Fruit fly (Drosophila melanogaster): ENCODE measurements around the gene CG11885.

CG11885 gene

dm6 chr2L:430820-431628, 9.8 kb upstream of the CG11885 start, which contains the start of gene ex (continued):
- TF ChIP-seq al (GFP tag; IDR thresholded peaks at IDR 0.05) (no peak), CG3065 (GFP tag; optimal IDR thresholded peaks at IDR 0.05) (no peak), CG1832 (GFP tag; optimal IDR thresholded peaks at IDR 0.05) (no peak), Nf-YB (GFP tag; optimal IDR thresholded peaks at IDR 0.05) (peak; percentile 43), abd-A (tag; optimal IDR thresholded peaks at IDR 0.05) (peak; percentile 60), CG6683 (GFP tag; optimal IDR thresholded peaks at IDR 0.05) (peak; percentile 33), seq (GFP tag; IDR thresholded peaks at IDR 0.05) (no peak; the same call in 1 of the 2 replicates), sug (tag; optimal IDR thresholded peaks at IDR 0.05) (peak; percentile 52), phol (tag; optimal IDR thresholded peaks at IDR 0.05) (no peak), CG7987 (GFP tag; optimal IDR thresholded peaks at IDR 0.05) (peak; percentile 92), ken (GFP tag; IDR thresholded peaks at IDR 0.05) (0 out of 3 replicates have a peak, but pooled peaks have one; percentile 44), CG17612 (GFP tag; IDR thresholded peaks at IDR 0.05) (no peak), CG10543 (GFP tag; optimal IDR thresholded peaks at IDR 0.05) (peak; percentile 74), MTF-1 (GFP tag; optimal IDR thresholded peaks at IDR 0.05; ENCODE audit: borderline replicate concordance) (peak; percentile 79), ci (GFP tag; IDR thresholded peaks at IDR 0.05) (peak; percentile 88), ap (GFP tag; IDR thresholded peaks at IDR 0.05) (no peak), sens (GFP tag) (peak; percentile 92), CG9727 (GFP tag; optimal IDR thresholded peaks at IDR 0.05) (peak; percentile 50), zen (tag; optimal IDR thresholded peaks at IDR 0.05) (no peak), Meics (GFP tag; optimal IDR thresholded peaks at IDR 0.05) (peak; percentile 72), CkIIα-i1 (GFP tag; IDR thresholded peaks at IDR 0.05) (no peak), h (optimal IDR thresholded peaks at IDR 0.05) (no peak), CG8388 (GFP tag; optimal IDR thresholded peaks at IDR 0.05) (peak; percentile 18), dmrt11E (tag; optimal IDR thresholded peaks at IDR 0.05) (peak; percentile 41), slbo (GFP tag; IDR thresholded peaks at IDR 0.05) (no peak), CG32532 (GFP tag; IDR thresholded peaks at IDR 0.05) (peak; percentile 8; the same call in 1 of the 2 replicates), CG16863 (GFP tag; optimal IDR thresholded peaks at IDR 0.05) (peak; percentile 15), CG17829 (tag; optimal IDR thresholded peaks at IDR 0.05) (peak; percentile 65), CG1603 (tag; optimal IDR thresholded peaks at IDR 0.05) (peak; percentile 22), CG31388 (GFP tag; optimal IDR thresholded peaks at IDR 0.05) (no peak), CG7963 (GFP tag; IDR thresholded peaks at IDR 0.05; ENCODE audit: partially characterized antibody) (0 out of 3 replicates have a peak, but pooled peaks have one; percentile 26), chinmo (GFP tag; IDR thresholded peaks at IDR 0.05; ENCODE audit: partially characterized antibody) (peak; percentile 53; the same call in 1 of the 4 replicates), disco-r (GFP tag; optimal IDR thresholded peaks at IDR 0.05) (no peak), sisA (GFP tag; IDR thresholded peaks at IDR 0.05) (no peak), amos (GFP tag; IDR thresholded peaks at IDR 0.05; ENCODE audit: partially characterized antibody) (peak; percentile 24; the same call in 1 of the 2 replicates), ac (GFP tag; optimal IDR thresholded peaks at IDR 0.05) (peak; percentile 40), CG14710 (tag; optimal IDR thresholded peaks at IDR 0.05) (peak; percentile 48), Ets65A (GFP tag) (no peak), Fer3 (tag; optimal IDR thresholded peaks at IDR 0.05) (peak; percentile 54), kay (GFP tag; optimal IDR thresholded peaks at IDR 0.05) (peak; percentile 7), wdn (GFP tag; IDR thresholded peaks at IDR 0.05) (no peak), CG4617 (GFP tag; optimal IDR thresholded peaks at IDR 0.05; ENCODE audit: borderline replicate concordance) (no peak), CG10979 (tag; optimal IDR thresholded peaks at IDR 0.05) (no peak)

Measured in whole organism, embryonic.